Worm (Caenorhabditis elegans): ENCODE results near the gene clec-45.

ce11 chrV:7667940-7668339 is 30.0 kb downstream of the clec-45 start, which contains the start of gene C12D5.5:
- TF ChIP-seq dao-5 (tag; optimal IDR thresholded peaks at IDR 0.05) (no peak), him-1 (tag; optimal IDR thresholded peaks at IDR 0.05) (no peak), W03F9.2 (tag; optimal IDR thresholded peaks at IDR 0.05) (no peak)
